Worm (Caenorhabditis elegans) whole organism, midembryonic: ENCODE data around the gene R05G6.4.
"Not testable (repeated sequence)": the region's sequence is repeated elsewhere in the genome, so short reads cannot be mapped to it uniquely, and the experiment has no call there.

ENCODE experiments used
- T22C8.4 ChIP-seq: fragments of 200-800 bp; sonication (Bioruptor generic); IDR thresholded peaks from 2 replicates; pipeline ENCODE4 v1.3.6; 2022; ENCODE audit warnings: missing genetic modification characterization, missing compliant biosample characterization
- cog-1 ChIP-seq: sonication (generic microtip); optimal IDR thresholded peaks from 2 replicates; lab custom pipeline; 2016; ENCODE audit warnings: missing genetic modification characterization, missing compliant biosample characterization
- flt-1 ChIP-seq: fragments of 200-800 bp; sonication (Bioruptor generic); IDR thresholded peaks from 2 replicates; pipeline ENCODE4 v1.3.6; 2022; ENCODE audit warnings: missing genetic modification characterization, missing compliant biosample characterization
- klf-2 ChIP-seq: fragments of 200-800 bp; sonication (Bioruptor generic); conservative IDR thresholded peaks from 2 replicates; pipeline ENCODE4 v1.3.6; 2022; ENCODE audit warnings: missing genetic modification reagents, missing genetic modification characterization, missing compliant biosample characterization
- med-1 ChIP-seq: sonication (generic microtip); optimal IDR thresholded peaks from 2 replicates; lab custom pipeline; 2017; ENCODE audit warnings: missing genetic modification characterization, mild to moderate bottlenecking, missing compliant biosample characterization, antibody characterized with exemption, missing genetic modification reagents; ENCODE audit not compliant: insufficient read depth
- ref-1 ChIP-seq: fragments of 200-800 bp; sonication (Bioruptor generic); conservative IDR thresholded peaks from 2 replicates; pipeline ENCODE4 v1.3.6; 2022; ENCODE audit warnings: missing genetic modification reagents, missing genetic modification characterization, missing compliant biosample characterization
- tab-1 ChIP-seq: fragments of 200-800 bp; sonication (Bioruptor generic); IDR thresholded peaks from 2 replicates; pipeline ENCODE4 v1.3.6; 2022; ENCODE audit warnings: missing genetic modification characterization, missing compliant biosample characterization
- ztf-23 ChIP-seq: fragments of 200-800 bp; sonication (Bioruptor generic); IDR thresholded peaks from 2 replicates; pipeline ENCODE4 v1.3.6; 2022; ENCODE audit warnings: missing genetic modification reagents, missing genetic modification characterization, missing compliant biosample characterization
- ztf-29 ChIP-seq: fragments of 200-800 bp; sonication (Bioruptor generic); IDR thresholded peaks from 2 replicates; pipeline ENCODE4 v1.3.6; 2022; ENCODE audit warnings: missing genetic modification reagents, missing genetic modification characterization, missing compliant biosample characterization

The R05G6.4 gene

DNA sequence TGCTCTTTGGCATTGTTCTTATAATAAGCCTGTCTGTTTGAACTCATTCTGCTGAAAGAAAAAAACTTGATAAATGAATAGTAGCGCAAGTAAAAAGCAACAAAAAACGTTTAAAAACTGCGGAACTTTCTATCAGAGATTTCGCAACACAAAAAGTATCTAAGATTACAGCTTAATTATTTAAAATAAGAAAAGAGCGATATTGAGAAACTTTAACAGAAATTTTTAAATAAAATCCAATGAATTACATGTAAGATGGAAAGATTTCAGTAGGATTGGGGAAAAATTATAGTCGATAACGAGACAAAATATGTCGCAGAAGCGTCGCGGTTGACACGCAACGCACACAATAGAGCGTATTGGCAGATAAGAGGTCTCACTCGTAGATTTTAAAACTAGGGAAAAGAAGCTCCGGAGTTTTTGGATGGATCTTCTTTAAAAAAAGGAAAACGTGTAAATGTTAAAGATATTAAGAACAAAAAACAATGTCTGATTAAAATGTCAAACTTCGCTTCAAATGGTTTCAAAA lies 48.6 kb downstream of the R05G6.4 start, which contains the start of gene ima-3:
TSS of gene ima-3 (minus strand) at position 51 of the 529 bp plus-strand sequence.
- TF ChIP-seq ztf-23 (GFP tag; lab: Robert Waterston, UW) (no peak), tab-1 (GFP tag; lab: Robert Waterston, UW) (no peak), flt-1 (GFP tag; lab: Robert Waterston, UW) (no peak), med-1 (GFP tag; lab: Kevin White, UChicago) (no peak), cog-1 (tag; lab: Kevin White, UChicago) (no peak), ztf-29 (GFP tag; lab: Robert Waterston, UW) (no peak), ref-1 (GFP tag; lab: Robert Waterston, UW) (no peak), T22C8.4 (GFP tag; lab: Robert Waterston, UW) (no peak), klf-2 (GFP tag; lab: Robert Waterston, UW) (no peak)

- TF ChIP-seq flt-1 (GFP tag; lab: Robert Waterston, UW); klf-2 (GFP tag; lab: Robert Waterston, UW); cog-1 (tag; lab: Kevin White, UChicago): not testable (repeated sequence)
These were observed 50.8 kb downstream of the R05G6.4 start, which contains the start of gene F32E10.9 for ce11 chrIV:7563850-7564249. Gene F32E10.9 (minus strand): TSS chrIV:7563950.
